Worm (Caenorhabditis elegans) whole organism, young adult: Measurements from ENCODE around the gene Y48G9A.11.

Experiments
- ceh-79 ChIP-seq: sonication (generic microtip); optimal IDR thresholded peaks from 2 replicates; lab custom pipeline; 2017; ENCODE audit warnings: mild to moderate bottlenecking, missing genetic modification characterization, missing compliant biosample characterization
- pha-4 ChIP-seq: fragments of 150-350 bp; sonication (generic microtip); optimal IDR thresholded peaks from 2 replicates; lab custom pipeline; 2014; ENCODE audit warnings: missing biosample characterization, missing genetic modification reagents, missing genetic modification characterization
- unc-62 ChIP-seq: fragments of 150-350 bp; optimal IDR thresholded peaks from 2 replicates; lab custom pipeline; 2014; ENCODE audit warnings: missing biosample characterization, missing genetic modification reagents, missing genetic modification characterization

ce11 chrIII:2117541-2117940 is 844 bp upstream of the Y48G9A.11 start, which contains the start of gene Y48G9A.6:
- TF ChIP-seq ceh-79 (tag; lab: Kevin White, UChicago) = no peak
- no peak for TF ChIP-seq unc-62
- TF ChIP-seq pha-4 (tag; lab: Kevin White, UChicago) = no peak
